Fruit fly (Drosophila melanogaster): ENCODE data around the gene Nmdmc.

Gene Nmdmc

DNA sequence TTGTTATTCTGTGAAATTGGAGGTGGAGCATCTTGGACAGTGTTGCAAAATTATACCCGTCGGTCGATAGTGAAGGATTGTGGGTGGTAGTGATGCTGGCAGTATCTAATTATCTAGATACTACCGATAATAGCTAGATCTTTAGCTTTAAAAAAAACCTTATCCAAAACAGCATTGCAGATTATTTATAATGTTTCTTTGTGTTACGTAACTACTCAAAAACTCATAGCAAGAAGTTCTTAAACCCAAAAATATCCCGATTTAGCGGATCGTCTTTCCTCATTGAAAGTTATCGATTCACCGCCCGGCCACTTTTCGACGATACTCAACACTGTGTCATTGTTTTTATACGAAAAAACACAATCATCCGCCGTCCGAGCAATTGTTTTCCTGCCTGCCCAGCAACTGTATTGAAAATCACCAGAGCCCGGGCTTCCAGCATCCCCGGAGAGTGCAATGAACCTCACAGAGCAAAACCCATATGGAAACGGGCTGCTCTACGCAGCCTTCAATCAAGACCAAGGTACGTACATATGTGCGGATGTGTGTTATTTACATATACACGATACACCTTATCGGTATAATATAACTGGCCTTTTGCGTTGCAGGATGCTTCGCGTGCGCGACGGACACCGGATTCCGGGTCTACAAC is 57.3 kb downstream of the Nmdmc start, which contains the start of gene CG11975 (continued):
- no peak for TF ChIP-seq Hmx (GFP tag; optimal IDR thresholded peaks at IDR 0.05)
- peak; percentile 95 for TF ChIP-seq chn (GFP tag; optimal IDR thresholded peaks at IDR 0.05)
- TF ChIP-seq CkIIα-i1 (GFP tag; IDR thresholded peaks at IDR 0.05), result no peak
- TF ChIP-seq hth (optimal IDR thresholded peaks at IDR 0.05), result no peak
- TF ChIP-seq ken (GFP tag; IDR thresholded peaks at IDR 0.05), result peak; percentile 68; the same call in 1 of the 3 replicates
- peak; percentile 72 for TF ChIP-seq NC2β (GFP tag; optimal IDR thresholded peaks at IDR 0.05)
- TF ChIP-seq sens (GFP tag), result peak; percentile 98
- peak; percentile 86 for TF ChIP-seq CG13775 (GFP tag; optimal IDR thresholded peaks at IDR 0.05)
- TF ChIP-seq oc (tag; optimal IDR thresholded peaks at IDR 0.05), result no peak
- no peak for TF ChIP-seq gsb-n (tag; optimal IDR thresholded peaks at IDR 0.05)
- TF ChIP-seq Usf (GFP tag; optimal IDR thresholded peaks at IDR 0.05), result no peak
- TF ChIP-seq CG17359 (tag; optimal IDR thresholded peaks at IDR 0.05), result peak; percentile 53
- TF ChIP-seq CG15073 (GFP tag; optimal IDR thresholded peaks at IDR 0.05), result no peak
- no peak for TF ChIP-seq CG6765 (GFP tag; optimal IDR thresholded peaks at IDR 0.05)
- TF ChIP-seq Nf-YB (GFP tag; optimal IDR thresholded peaks at IDR 0.05), result peak; percentile 21
- TF ChIP-seq MESR4 (GFP tag; optimal IDR thresholded peaks at IDR 0.05), result peak; percentile 36
- peak; percentile 91 for TF ChIP-seq pho (GFP tag; optimal IDR thresholded peaks at IDR 0.05)
- peak; percentile 41 for TF ChIP-seq Ssrp (tag; optimal IDR thresholded peaks at IDR 0.05)
- peak; percentile 46 for TF ChIP-seq Atf3 (GFP tag; optimal IDR thresholded peaks at IDR 0.05)
- no peak for TF ChIP-seq cad (GFP tag; optimal IDR thresholded peaks at IDR 0.05)
- TF ChIP-seq CG32772 (GFP tag; IDR thresholded peaks at IDR 0.05), result peak; percentile 71
- no peak for TF ChIP-seq CG13296 (GFP tag; optimal IDR thresholded peaks at IDR 0.05)
- peak; percentile 70 for TF ChIP-seq Mad (GFP tag; optimal IDR thresholded peaks at IDR 0.05)
- peak; percentile 29; the same call in 1 of the 3 replicates for TF ChIP-seq ci (GFP tag; IDR thresholded peaks at IDR 0.05)
- no peak for TF ChIP-seq CG7928 (GFP tag; optimal IDR thresholded peaks at IDR 0.05)
- no peak for TF ChIP-seq CG7839 (tag; optimal IDR thresholded peaks at IDR 0.05)
- TF ChIP-seq caup (GFP tag; optimal IDR thresholded peaks at IDR 0.05; ENCODE audit: severe bottlenecking), result peak; percentile 80
- TF ChIP-seq CG7963 (GFP tag; IDR thresholded peaks at IDR 0.05; ENCODE audit: partially characterized antibody), result 0 out of 3 replicates have a peak, but pooled peaks have one; percentile 4
- TF ChIP-seq luna (GFP tag; optimal IDR thresholded peaks at IDR 0.05), result peak; percentile 72
- peak; percentile 62 for TF ChIP-seq Bteb2 (GFP tag; optimal IDR thresholded peaks at IDR 0.05)
- TF ChIP-seq CG15269 (tag; optimal IDR thresholded peaks at IDR 0.05), result no peak
- TF ChIP-seq Hr51 (GFP tag; optimal IDR thresholded peaks at IDR 0.05), result peak in 1 of 2 experiments; percentile 86
- no peak; the same call in 2 of the 3 replicates for TF ChIP-seq CG11560 (tag; IDR thresholded peaks at IDR 0.05)
- TF ChIP-seq CG10654 (GFP tag; optimal IDR thresholded peaks at IDR 0.05), result peak; percentile 69
- peak; percentile 50; the same call in 1 of the 2 replicates for TF ChIP-seq CG2129 (GFP tag; IDR thresholded peaks at IDR 0.05; ENCODE audit: partially characterized antibody)
- peak; percentile 82 for TF ChIP-seq Ets97D (GFP tag; optimal IDR thresholded peaks at IDR 0.05)
- peak; percentile 43 for TF ChIP-seq CG4282 (GFP tag; optimal IDR thresholded peaks at IDR 0.05)
- no peak for TF ChIP-seq CG8359 (GFP tag; optimal IDR thresholded peaks at IDR 0.05; ENCODE audit: borderline replicate concordance)
- peak; percentile 32 for TF ChIP-seq Jarid2 (GFP tag; optimal IDR thresholded peaks at IDR 0.05)
- peak; percentile 55; the same call in 2 of the 3 replicates for TF ChIP-seq Opbp (GFP tag; IDR thresholded peaks at IDR 0.05; ENCODE audit: partially characterized antibody)
- TF ChIP-seq hbn (GFP tag; IDR thresholded peaks at IDR 0.05; ENCODE audit: partially characterized antibody), result peak; percentile 52; the same call in 1 of the 2 replicates
- no peak for TF ChIP-seq Asciz (GFP tag; optimal IDR thresholded peaks at IDR 0.05)
- TF ChIP-seq Fer3 (tag; optimal IDR thresholded peaks at IDR 0.05), result no peak
- TF ChIP-seq Poxn (GFP tag; IDR thresholded peaks at IDR 0.05), result 0 out of 2 replicates have a peak, but pooled peaks have one; percentile 21
- TF ChIP-seq Side (GFP tag; optimal IDR thresholded peaks at IDR 0.05), result peak; percentile 83
- peak; percentile 15 for TF ChIP-seq MTF-1 (GFP tag; optimal IDR thresholded peaks at IDR 0.05; ENCODE audit: borderline replicate concordance)
- TF ChIP-seq CG10543 (GFP tag; optimal IDR thresholded peaks at IDR 0.05), result peak; percentile 47
- TF ChIP-seq jing (GFP tag; optimal IDR thresholded peaks at IDR 0.05), result no peak

Measured in whole organism, embryonic.